Fruit fly (Drosophila melanogaster) whole organism: Measurements from ENCODE around the gene raw.

ENCODE experiments used
- CG8478 ChIP-seq: fragments of >200 bp; optimal IDR thresholded peaks from 2 replicates; lab custom pipeline; 2018; ENCODE audit warnings: inconsistent platforms
- Dll ChIP-seq: fragments of >200 bp; optimal IDR thresholded peaks from 2 replicates; lab custom pipeline; 2017
- EcR ChIP-seq, 2 experiments: fragments of >200 bp; optimal IDR thresholded peaks; 2 replicates each; lab custom pipeline; 2017; ENCODE audit warnings: missing biosample characterization in 2 of 2, missing genetic modification characterization in 2 of 2, missing genetic modification reagents in 2 of 2
- pan ChIP-seq: fragments of >200 bp; optimal IDR thresholded peaks from 2 replicates; lab custom pipeline; 2017
- psq ChIP-seq: fragments of >200 bp; optimal IDR thresholded peaks from 2 replicates; lab custom pipeline; 2017
- usp ChIP-seq: fragments of >200 bp; optimal IDR thresholded peaks from 2 replicates; lab custom pipeline; 2017; ENCODE audit warnings: missing biosample characterization, missing genetic modification characterization, mixed read lengths

raw gene

dm6 chr2L:8746350-8746759 lies 5.9 kb upstream of the raw start:
- TF ChIP-seq EcR (GFP tag; optimal IDR thresholded peaks at IDR 0.05; lab: Kevin White, UChicago): no peak
- TF ChIP-seq Dll (lab: Kevin White, UChicago): no peak
- TF ChIP-seq pan (lab: Kevin White, UChicago): no peak
- no peak for TF ChIP-seq CG8478 (lab: Kevin White, UChicago)
- TF ChIP-seq psq: no peak
- no peak for TF ChIP-seq usp (GFP tag; lab: Kevin White, UChicago)

- no peak for TF ChIP-seq usp (GFP tag; lab: Kevin White, UChicago)
- TF ChIP-seq psq: no peak
- no peak for TF ChIP-seq pan (lab: Kevin White, UChicago)
- TF ChIP-seq Dll (lab: Kevin White, UChicago): no peak
- TF ChIP-seq CG8478 (lab: Kevin White, UChicago): no peak
- TF ChIP-seq EcR (GFP tag; optimal IDR thresholded peaks at IDR 0.05; lab: Kevin White, UChicago): no peak
Measured at dm6 chr2L:8743082-8743481, 2.6 kb upstream of the raw start.

- TF ChIP-seq usp (GFP tag; lab: Kevin White, UChicago) (no peak), psq (no peak), Dll (lab: Kevin White, UChicago) (no peak)
Measured at dm6 chr2L:8740757-8741278, 358 bp upstream of the raw start.

dm6 chr2L:8738253-8738665 lies 2.2 kb downstream of the raw start:
- no peak for TF ChIP-seq pan (lab: Kevin White, UChicago)
- TF ChIP-seq Dll (lab: Kevin White, UChicago): no peak
- no peak for TF ChIP-seq psq
- TF ChIP-seq EcR (GFP tag; optimal IDR thresholded peaks at IDR 0.05; lab: Kevin White, UChicago): no peak
- TF ChIP-seq CG8478 (lab: Kevin White, UChicago): no peak
- TF ChIP-seq usp (GFP tag; lab: Kevin White, UChicago): no peak

- TF ChIP-seq pan (lab: Kevin White, UChicago) (no peak), Dll (lab: Kevin White, UChicago) (no peak), EcR (GFP tag; optimal IDR thresholded peaks at IDR 0.05; lab: Kevin White, UChicago) (no peak), usp (GFP tag; lab: Kevin White, UChicago) (no peak), psq (no peak), CG8478 (lab: Kevin White, UChicago) (no peak)
Measured at dm6 chr2L:8736383-8736782, 4.1 kb downstream of the raw start.

dm6 chr2L:8735572-8735996 lies 4.9 kb downstream of the raw start:
- TF ChIP-seq CG8478 (lab: Kevin White, UChicago) (no peak), EcR (GFP tag; optimal IDR thresholded peaks at IDR 0.05; lab: Kevin White, UChicago) (peak in 1 of 2 experiments; percentile 16), Dll (lab: Kevin White, UChicago) (no peak), usp (GFP tag; lab: Kevin White, UChicago) (no peak), pan (lab: Kevin White, UChicago) (no peak), psq (no peak)

dm6 chr2L:8734998-8735397 lies 5.5 kb downstream of the raw start:
- TF ChIP-seq psq (no peak), EcR (GFP tag; optimal IDR thresholded peaks at IDR 0.05; lab: Kevin White, UChicago) (no peak), pan (lab: Kevin White, UChicago) (no peak), usp (GFP tag; lab: Kevin White, UChicago) (no peak), Dll (lab: Kevin White, UChicago) (no peak), CG8478 (lab: Kevin White, UChicago) (no peak)

- no peak for TF ChIP-seq pan (lab: Kevin White, UChicago)
- no peak for TF ChIP-seq psq
- no peak for TF ChIP-seq Dll (lab: Kevin White, UChicago)
- TF ChIP-seq EcR (GFP tag; optimal IDR thresholded peaks at IDR 0.05; lab: Kevin White, UChicago): no peak
- no peak for TF ChIP-seq CG8478 (lab: Kevin White, UChicago)
- no peak for TF ChIP-seq usp (GFP tag; lab: Kevin White, UChicago)
Measured at dm6 chr2L:8734304-8734703, 6.2 kb downstream of the raw start.

dm6 chr2L:8732702-8733101 lies 7.8 kb downstream of the raw start:
- TF ChIP-seq EcR (GFP tag; optimal IDR thresholded peaks at IDR 0.05; lab: Kevin White, UChicago): no peak
- TF ChIP-seq CG8478 (lab: Kevin White, UChicago): no peak
- no peak for TF ChIP-seq psq
- no peak for TF ChIP-seq Dll (lab: Kevin White, UChicago)
- no peak for TF ChIP-seq pan (lab: Kevin White, UChicago)
- TF ChIP-seq usp (GFP tag; lab: Kevin White, UChicago): no peak

- TF ChIP-seq Dll (lab: Kevin White, UChicago) (no peak), CG8478 (lab: Kevin White, UChicago) (no peak), pan (lab: Kevin White, UChicago) (no peak), EcR (GFP tag; optimal IDR thresholded peaks at IDR 0.05; lab: Kevin White, UChicago) (no peak), usp (GFP tag; lab: Kevin White, UChicago) (no peak), psq (no peak)
Measured at dm6 chr2L:8721028-8721427, 19.4 kb downstream of the raw start.

- TF ChIP-seq usp (GFP tag; lab: Kevin White, UChicago): no peak
- TF ChIP-seq psq: no peak
- no peak for TF ChIP-seq EcR (GFP tag; optimal IDR thresholded peaks at IDR 0.05; lab: Kevin White, UChicago)
- TF ChIP-seq Dll (lab: Kevin White, UChicago): no peak
- TF ChIP-seq CG8478 (lab: Kevin White, UChicago): no peak
- TF ChIP-seq pan (lab: Kevin White, UChicago): no peak
Measured at dm6 chr2L:8719757-8720156, 20.7 kb downstream of the raw start.

- no peak for TF ChIP-seq usp (GFP tag; lab: Kevin White, UChicago)
- no peak for TF ChIP-seq psq
- no peak for TF ChIP-seq pan (lab: Kevin White, UChicago)
- no peak for TF ChIP-seq CG8478 (lab: Kevin White, UChicago)
- TF ChIP-seq EcR (GFP tag; optimal IDR thresholded peaks at IDR 0.05; lab: Kevin White, UChicago): peak in 1 of 2 experiments; percentile 12
Measured at dm6 chr2L:8717618-8718336, 22.7 kb downstream of the raw start.
